Fruit fly (Drosophila melanogaster) whole organism, adult: Measurements from ENCODE around the gene Nepl3.

Source experiments
- CG14711 ChIP-seq: fragments of 200-800 bp; sonication (Bioruptor generic); optimal IDR thresholded peaks from 2 replicates; lab custom pipeline; 2018; ENCODE audit warnings: missing biosample characterization, mild to moderate bottlenecking, missing genetic modification characterization, moderate library complexity
- CG33017 ChIP-seq: fragments of 200-800 bp; sonication (Bioruptor generic); optimal IDR thresholded peaks from 2 replicates; lab custom pipeline; 2018; ENCODE audit warnings: missing biosample characterization, mild to moderate bottlenecking, missing genetic modification characterization, moderate library complexity
- CG7101 ChIP-seq: fragments of 200-800 bp; sonication (Bioruptor generic); optimal IDR thresholded peaks from 2 replicates; lab custom pipeline; 2018; ENCODE audit warnings: missing biosample characterization, mild to moderate bottlenecking, missing genetic modification characterization, moderate library complexity
- Mnt ChIP-seq: fragments of 200-800 bp; sonication (Bioruptor generic); optimal IDR thresholded peaks from 2 replicates; lab custom pipeline; 2016; ENCODE audit warnings: missing biosample characterization, mild to moderate bottlenecking, missing genetic modification characterization

- TF ChIP-seq CG14711 = no peak
- TF ChIP-seq CG33017 (tag; lab: Kevin White, UChicago) = no peak
- TF ChIP-seq CG7101 (tag; lab: Kevin White, UChicago) = no peak
- no peak for TF ChIP-seq Mnt (GFP tag; lab: Kevin White, UChicago)
Measured at dm6 chr2L:5072357-5072756, 14.3 kb upstream of the Nepl3 start.
